Worm (Caenorhabditis elegans) whole organism, L4 larva: ENCODE measurements around the gene T19H12.3.

ENCODE experiments used
- ama-1 ChIP-seq: fragments of 150-350 bp; optimal IDR thresholded peaks from 2 replicates; lab custom pipeline; 2014; ENCODE audit warnings: inconsistent platforms, mixed read lengths
- duxl-1 ChIP-seq: sonication (generic microtip); optimal IDR thresholded peaks from 2 replicates; lab custom pipeline; 2016; ENCODE audit warnings: mild to moderate bottlenecking, missing genetic modification characterization, moderate library complexity, missing compliant biosample characterization; ENCODE audit not compliant: poor library complexity
- gei-8 ChIP-seq: fragments of 200-800 bp; sonication (Bioruptor generic); optimal IDR thresholded peaks from 2 replicates; lab custom pipeline; 2018; ENCODE audit warnings: mild to moderate bottlenecking, missing genetic modification characterization, missing compliant biosample characterization
- lin-13 ChIP-seq: fragments of 150-350 bp; optimal IDR thresholded peaks from 2 replicates; lab custom pipeline; 2014; ENCODE audit warnings: missing biosample characterization, missing genetic modification reagents, missing genetic modification characterization
- lin-38 ChIP-seq: fragments of 200-800 bp; sonication (Bioruptor generic); IDR thresholded peaks from 2 replicates; pipeline ENCODE4 v1.3.6; 2022; ENCODE audit warnings: missing genetic modification reagents, missing genetic modification characterization, missing compliant biosample characterization
- nhr-28 ChIP-seq: fragments of 150-350 bp; optimal IDR thresholded peaks from 2 replicates; lab custom pipeline; 2014; ENCODE audit warnings: missing biosample characterization, missing genetic modification characterization
- nhr-76 ChIP-seq: fragments of 150-350 bp; optimal IDR thresholded peaks from 2 replicates; lab custom pipeline; 2014; ENCODE audit warnings: missing biosample characterization, missing genetic modification characterization
- pha-4 ChIP-seq, 2 experiments: fragments of 150-350 bp in 1 of 2; fragments of 200-800 bp in 1 of 2; sonication (Bioruptor generic) in 1 of 2; IDR thresholded peaks in 1 of 2; optimal IDR thresholded peaks in 1 of 2; 2 replicates each; pipeline versions ENCODE4 v1.3.6 to Lab custom; 2014 to 2022; ENCODE audit warnings: missing genetic modification characterization in 2 of 2, missing genetic modification reagents in 2 of 2, missing biosample characterization in 1 of 2, missing compliant biosample characterization in 1 of 2
- skn-1 ChIP-seq: fragments of 150-350 bp; optimal IDR thresholded peaks from 2 replicates; lab custom pipeline; 2014; ENCODE audit warnings: missing biosample characterization, missing genetic modification characterization
- spr-3 ChIP-seq: fragments of 200-800 bp; sonication (Bioruptor generic); optimal IDR thresholded peaks from 2 replicates; lab custom pipeline; 2018; ENCODE audit warnings: mild to moderate bottlenecking, missing genetic modification characterization, missing compliant biosample characterization
- unc-130 ChIP-seq: sonication (generic microtip); optimal IDR thresholded peaks from 2 replicates; lab custom pipeline; 2016; ENCODE audit warnings: missing genetic modification reagents, missing genetic modification characterization, missing compliant biosample characterization
- unc-62 ChIP-seq, 3 experiments: fragments of 150-350 bp in 1 of 3; sonication (generic microtip); optimal IDR thresholded peaks in 2 of 3; peaks in 1 of 3; 1 replicate in 1 of 3; 2 replicates in 2 of 3; lab custom pipeline; 2014 to 2017; ENCODE audit warnings: missing biosample characterization in 3 of 3, missing genetic modification characterization in 3 of 3, missing genetic modification reagents in 3 of 3, missing genotype in 1 of 3
- zfp-2 ChIP-seq: sonication (generic microtip); optimal IDR thresholded peaks from 2 replicates; lab custom pipeline; 2016; ENCODE audit warnings: mild to moderate bottlenecking, missing genetic modification characterization, missing compliant biosample characterization

DNA sequence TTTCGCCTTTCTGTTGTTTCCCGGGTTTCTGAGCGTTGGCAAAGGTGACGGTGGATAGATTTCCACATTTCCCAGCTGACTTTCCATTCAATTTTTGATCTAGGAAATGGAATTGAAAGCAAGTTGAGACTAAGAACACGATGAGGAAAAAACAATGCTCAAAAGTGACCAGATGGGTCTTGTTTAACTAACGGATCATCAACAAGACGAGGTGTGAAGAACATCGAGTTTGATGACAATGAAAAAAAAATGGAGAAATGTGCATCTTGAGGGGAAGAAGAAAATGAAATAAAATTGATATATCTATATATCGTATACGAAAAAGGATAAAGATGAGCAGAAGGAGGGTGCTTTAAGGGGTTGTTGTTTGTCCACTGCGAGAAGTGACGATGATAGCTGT, 7.9 kb upstream of the T19H12.3 start, which contains the start of gene T19H12.6:
- TF ChIP-seq unc-62 (GFP tag; optimal IDR thresholded peaks at IDR 0.05 in 1 of 2; lab: Kevin White, UChicago): no peak
- TF ChIP-seq unc-62 (tag; optimal IDR thresholded peaks at IDR 0.05; lab: Kevin White, UChicago): no peak
- no peak for TF ChIP-seq ama-1 (lab: Kevin White, UChicago)
- TF ChIP-seq duxl-1 (tag; lab: Kevin White, UChicago): no peak
- no peak for TF ChIP-seq unc-130 (GFP tag; lab: Kevin White, UChicago)
- TF ChIP-seq skn-1: no peak
- TF ChIP-seq nhr-28 (tag; lab: Kevin White, UChicago): no peak
- no peak for TF ChIP-seq spr-3 (GFP tag; lab: Kevin White, UChicago)
- TF ChIP-seq nhr-76: no peak
- TF ChIP-seq pha-4 (GFP tag; IDR thresholded peaks at IDR 0.05; lab: Robert Waterston, UW): no peak
- TF ChIP-seq pha-4 (tag; optimal IDR thresholded peaks at IDR 0.05; lab: Kevin White, UChicago): no peak
- no peak for TF ChIP-seq gei-8 (GFP tag; lab: Kevin White, UChicago)
- no peak for TF ChIP-seq lin-13 (GFP tag; lab: Kevin White, UChicago)
- no peak for TF ChIP-seq zfp-2 (tag; lab: Kevin White, UChicago)
- no peak for TF ChIP-seq lin-38 (GFP tag; lab: Robert Waterston, UW)
